Fruit fly (Drosophila melanogaster): Measurements from ENCODE around the gene CG43638.

dm6 chr3L:12079319-12079933, 35.0 kb downstream of the CG43638 start:
- no peak for TF ChIP-seq Sin3A (optimal IDR thresholded peaks at IDR 0.05)
- no peak for TF ChIP-seq insv (optimal IDR thresholded peaks at IDR 0.05)
- no peak for TF ChIP-seq h (optimal IDR thresholded peaks at IDR 0.05)
- TF ChIP-seq psq (optimal IDR thresholded peaks at IDR 0.05) = no peak
- TF ChIP-seq Myc (optimal IDR thresholded peaks at IDR 0.05) = no peak
- TF ChIP-seq ttk (optimal IDR thresholded peaks at IDR 0.05) = no peak

Measured in Kc167 (cell line).